Fruit fly (Drosophila melanogaster) Kc167 (cell line): ENCODE data around the gene MED4.

Experiments
- Myc ChIP-seq: fragments of >200 bp; optimal IDR thresholded peaks from 2 replicates; lab custom pipeline; 2017; ENCODE audit warnings: missing external identifiers
- Sin3A ChIP-seq: fragments of >200 bp; optimal IDR thresholded peaks from 2 replicates; lab custom pipeline; 2018; ENCODE audit warnings: missing external identifiers
- h ChIP-seq: fragments of >200 bp; optimal IDR thresholded peaks from 3 replicates; lab custom pipeline; 2018; ENCODE audit warnings: missing external identifiers
- insv ChIP-seq: fragments of >200 bp; optimal IDR thresholded peaks from 3 replicates; lab custom pipeline; 2018; ENCODE audit warnings: missing external identifiers
- psq ChIP-seq: fragments of >200 bp; optimal IDR thresholded peaks from 2 replicates; lab custom pipeline; 2017; ENCODE audit warnings: missing external identifiers
- ttk ChIP-seq: sonication (Bioruptor generic); optimal IDR thresholded peaks from 2 replicates; lab custom pipeline; 2017; ENCODE audit warnings: missing external identifiers

MED4 gene

dm6 chr3L:7250469-7250868, at the start of gene MED4:
MED4 (minus strand) TSS chr3L:7250527.
- TF ChIP-seq Sin3A (lab: Kevin White, UChicago) (no peak), insv (lab: Kevin White, UChicago) (no peak), psq (lab: Kevin White, UChicago) (no peak)

dm6 chr3L:7283541-7283940, 33.2 kb upstream of the MED4 start:
- TF ChIP-seq h (lab: Kevin White, UChicago) (no peak), ttk (no peak), Sin3A (lab: Kevin White, UChicago) (no peak), Myc (lab: Kevin White, UChicago) (no peak), insv (lab: Kevin White, UChicago) (no peak), psq (lab: Kevin White, UChicago) (no peak)

dm6 chr3L:7263757-7264516, 13.6 kb upstream of the MED4 start, which contains the start of gene CG14830:
CG14830 (minus strand) TSS chr3L:7263920.
- TF ChIP-seq h (lab: Kevin White, UChicago), result no peak
- TF ChIP-seq Myc (lab: Kevin White, UChicago), result no peak

DNA sequence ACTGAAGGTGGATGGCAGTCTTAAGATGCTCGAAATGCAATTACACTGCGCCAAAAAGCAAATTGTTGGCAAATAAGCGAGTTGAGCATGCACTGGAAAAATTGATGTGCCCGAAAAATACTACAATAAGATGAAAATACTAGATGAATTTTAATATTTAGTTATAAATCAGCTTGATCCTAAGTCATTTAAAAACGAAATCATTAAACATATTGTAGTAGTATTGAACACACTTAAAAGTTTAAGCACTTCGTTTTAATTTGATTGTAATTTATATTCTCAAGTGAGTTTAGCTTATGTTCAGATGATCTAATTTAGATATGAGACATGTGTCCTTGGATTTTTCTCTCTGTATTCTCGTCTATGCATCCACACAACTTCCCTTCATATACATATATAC, 12.1 kb upstream of the MED4 start:
- no peak for TF ChIP-seq ttk
- TF ChIP-seq insv (lab: Kevin White, UChicago), result no peak
- no peak for TF ChIP-seq h (lab: Kevin White, UChicago)
- no peak for TF ChIP-seq Sin3A (lab: Kevin White, UChicago)
- no peak for TF ChIP-seq psq (lab: Kevin White, UChicago)
- TF ChIP-seq Myc (lab: Kevin White, UChicago), result no peak

dm6 chr3L:7258267-7258666, 7.9 kb upstream of the MED4 start:
- TF ChIP-seq h (lab: Kevin White, UChicago), result no peak
- no peak for TF ChIP-seq Myc (lab: Kevin White, UChicago)

DNA sequence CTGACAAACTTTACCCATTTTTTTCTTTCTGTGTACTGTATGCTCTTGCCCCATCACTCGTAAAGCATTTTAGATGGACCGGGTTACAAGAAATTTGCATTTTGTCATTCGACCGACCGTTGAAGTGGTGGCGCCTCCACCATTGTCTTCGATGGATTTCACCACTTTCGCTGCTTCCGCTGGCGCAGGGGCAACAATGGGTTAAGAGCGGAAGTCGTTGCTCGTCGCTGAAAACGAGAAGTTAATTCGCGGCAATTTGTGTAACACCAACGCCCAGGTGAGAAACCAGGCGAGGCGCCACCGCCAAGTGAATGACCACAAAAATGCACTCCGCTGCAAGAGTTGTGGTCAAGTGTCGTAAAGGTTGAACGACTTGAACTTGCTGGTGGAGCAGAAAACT, 4.4 kb upstream of the MED4 start:
- TF ChIP-seq h (lab: Kevin White, UChicago), result no peak
- TF ChIP-seq psq (lab: Kevin White, UChicago), result no peak
- TF ChIP-seq Sin3A (lab: Kevin White, UChicago), result no peak
- TF ChIP-seq insv (lab: Kevin White, UChicago), result no peak
- no peak for TF ChIP-seq Myc (lab: Kevin White, UChicago)
- TF ChIP-seq ttk, result no peak

DNA sequence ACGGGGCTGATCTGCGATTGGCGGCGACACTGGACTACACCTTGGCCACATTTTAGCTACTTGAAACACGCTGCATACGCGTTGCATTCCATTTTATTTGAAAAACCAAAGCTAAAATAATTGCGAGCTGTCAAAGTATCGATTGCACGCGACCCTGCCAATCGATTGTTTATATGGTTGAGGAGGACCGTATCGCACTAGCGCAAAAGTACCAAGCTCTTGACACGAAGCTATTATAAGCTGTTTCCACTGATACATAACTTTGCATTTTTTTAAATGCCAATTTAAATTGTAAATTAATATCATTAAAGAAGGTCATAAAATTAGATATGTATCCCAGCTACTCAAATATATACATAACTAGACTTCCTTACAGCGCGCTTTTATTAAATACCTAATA, 1.2 kb downstream of the MED4 start, which contains the start of gene Cdc27:
Gene Cdc27, minus strand, starts transcription at position 174 of the 400 bp plus-strand sequence.
- TF ChIP-seq Myc (lab: Kevin White, UChicago) (no peak), h (lab: Kevin White, UChicago) (no peak), ttk (no peak), psq (lab: Kevin White, UChicago) (no peak), insv (lab: Kevin White, UChicago) (no peak), Sin3A (lab: Kevin White, UChicago) (no peak)

DNA sequence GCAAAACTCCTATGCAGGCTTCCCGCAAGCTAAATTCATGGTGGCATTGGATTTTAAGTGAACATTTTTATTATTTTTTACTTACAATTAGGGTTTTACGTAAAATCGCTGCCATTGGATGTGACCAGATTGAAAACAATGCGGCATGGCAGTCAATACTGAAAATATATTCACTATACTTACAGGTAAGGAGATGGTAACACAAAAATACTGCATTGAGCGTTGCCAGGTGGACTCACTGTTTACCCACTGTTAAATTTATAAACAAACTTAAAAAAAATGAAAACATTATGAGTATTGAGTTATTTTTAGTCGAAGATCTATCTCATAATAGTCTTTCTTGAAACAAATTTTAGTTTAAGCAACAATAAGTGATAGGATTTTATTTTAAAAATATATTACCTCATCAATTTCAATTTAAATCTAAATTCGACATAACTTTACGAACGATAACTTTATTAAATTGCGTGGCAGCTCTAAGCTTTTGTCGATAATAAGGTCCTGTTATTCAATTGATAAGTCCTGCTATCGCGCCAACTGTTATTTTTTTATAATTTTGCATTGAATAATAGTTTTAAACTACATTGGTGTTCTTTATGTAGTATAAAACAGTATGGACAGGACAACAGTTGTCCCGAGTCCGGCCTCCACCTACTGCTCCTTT, 6.4 kb downstream of the MED4 start, which contains the start of the genes mRpL50 and mei-P22:
Gene mRpL50, minus strand, starts transcription at position 159 of the 664 bp plus-strand sequence.
Gene mei-P22, plus strand, starts transcription at position 614 of the 664 bp plus-strand sequence.
- no peak for TF ChIP-seq Myc (lab: Kevin White, UChicago)
- no peak for TF ChIP-seq h (lab: Kevin White, UChicago)
- TF ChIP-seq Sin3A (lab: Kevin White, UChicago), result no peak
- TF ChIP-seq insv (lab: Kevin White, UChicago), result no peak
- TF ChIP-seq psq (lab: Kevin White, UChicago), result no peak
- TF ChIP-seq ttk, result no peak

DNA sequence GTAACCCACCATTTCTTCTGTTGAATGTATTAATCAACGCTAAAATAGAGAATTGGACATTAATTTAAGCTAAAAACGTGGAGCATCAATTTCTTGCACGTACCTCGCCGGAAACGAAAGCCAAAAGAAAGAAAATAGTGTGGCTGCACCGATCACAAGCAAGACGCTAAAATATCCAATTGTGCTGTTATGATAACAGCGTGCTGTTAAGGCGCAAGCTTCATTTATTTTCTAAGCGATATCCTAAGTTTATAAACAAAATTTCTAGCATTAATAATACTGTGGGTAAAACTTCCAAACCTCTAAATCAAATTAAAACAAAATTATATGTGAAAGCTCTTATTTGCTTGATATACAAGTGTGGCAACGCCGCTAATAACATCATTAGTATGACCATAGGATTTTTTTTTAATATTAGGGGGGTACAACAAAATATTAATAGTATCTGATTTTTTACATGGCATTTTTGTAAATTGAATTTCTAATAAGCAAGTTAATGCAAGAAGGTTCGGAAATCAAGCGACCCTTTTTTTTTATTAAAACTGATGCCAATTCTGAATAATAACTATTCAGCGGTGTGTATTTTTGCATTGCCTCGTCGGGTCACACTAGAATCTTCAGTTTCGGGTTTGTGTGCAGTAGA, 9.0 kb downstream of the MED4 start, which contains the start of the genes RpL18 and Neos:
Gene RpL18, minus strand, starts transcription at position 135 of the 643 bp plus-strand sequence.
Gene Neos, plus strand, starts transcription at position 412 of the 643 bp plus-strand sequence.
- TF ChIP-seq h (lab: Kevin White, UChicago) (no peak), Myc (lab: Kevin White, UChicago) (no peak), insv (lab: Kevin White, UChicago) (no peak), ttk (no peak), Sin3A (lab: Kevin White, UChicago) (no peak), psq (lab: Kevin White, UChicago) (no peak)

DNA sequence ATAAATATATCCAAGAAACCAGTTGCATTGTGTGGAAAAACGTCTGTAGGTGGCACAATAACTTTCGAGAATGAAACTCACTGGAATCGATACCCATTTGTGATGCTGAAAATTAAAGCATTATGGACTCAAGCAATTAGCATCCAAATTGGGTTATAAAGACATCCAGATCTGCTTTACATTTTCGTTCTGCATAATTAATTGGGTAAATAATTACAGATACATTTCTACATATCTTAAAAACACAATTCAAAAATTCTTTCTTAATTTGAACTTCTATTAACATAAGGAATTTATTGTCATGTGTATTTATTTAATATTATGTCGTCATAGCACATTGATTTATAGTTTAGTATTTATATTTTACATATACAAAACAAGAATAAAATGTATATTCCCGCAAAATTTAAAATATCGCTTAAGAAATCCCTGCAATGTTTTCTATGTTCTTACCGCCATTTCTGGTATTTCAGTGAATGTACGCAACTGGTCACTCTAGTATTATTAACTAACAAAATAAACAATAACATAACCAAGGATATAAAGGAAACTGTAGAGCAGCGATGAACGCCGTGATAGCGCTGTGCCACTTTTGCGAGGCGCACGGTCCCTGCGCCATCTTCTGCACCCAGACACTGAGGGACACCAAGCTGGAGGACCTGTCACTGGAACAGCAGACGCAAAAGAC, 12.1 kb downstream of the MED4 start, which contains the start of the genes CG14829 and BHD:
Gene CG14829, minus strand, starts transcription at position 51 of the 688 bp plus-strand sequence.
Gene BHD, plus strand, starts transcription at position 471 of the 688 bp plus-strand sequence.
- no peak for TF ChIP-seq ttk
- no peak for TF ChIP-seq psq (lab: Kevin White, UChicago)
- TF ChIP-seq Sin3A (lab: Kevin White, UChicago), result no peak
- no peak for TF ChIP-seq h (lab: Kevin White, UChicago)
- no peak for TF ChIP-seq insv (lab: Kevin White, UChicago)
- TF ChIP-seq Myc (lab: Kevin White, UChicago), result no peak

dm6 chr3L:7234212-7234611, 16.1 kb downstream of the MED4 start, which contains the start of gene CG14826:
CG14826 (plus strand) TSS chr3L:7234512.
- TF ChIP-seq ttk, result no peak
- TF ChIP-seq Sin3A (lab: Kevin White, UChicago), result no peak
- TF ChIP-seq Myc (lab: Kevin White, UChicago), result no peak
